Worm (Caenorhabditis elegans): ENCODE data around the gene F07F6.4.

DNA sequence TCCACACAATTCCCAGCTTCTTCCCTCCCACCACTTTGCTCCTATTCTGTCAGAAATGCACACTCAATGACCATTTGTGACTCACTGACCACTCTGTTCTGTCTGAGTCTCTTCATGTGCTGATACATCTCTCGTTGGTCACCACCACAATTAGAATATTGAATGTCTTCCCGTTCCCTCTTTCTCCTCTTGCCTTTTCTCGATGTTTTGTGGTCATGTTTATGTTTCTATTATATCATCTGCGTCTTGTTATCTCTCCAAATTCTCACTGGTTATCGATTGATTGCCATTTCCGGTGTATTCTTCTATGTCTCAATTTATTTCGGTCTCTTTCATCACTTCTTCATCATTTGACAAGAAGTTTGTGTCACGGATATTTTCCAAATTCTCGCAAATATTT, 31.5 kb upstream of the F07F6.4 start:
- TF ChIP-seq K09A11.1 (tag; optimal IDR thresholded peaks at IDR 0.05; ENCODE audit: insufficient read depth) (no peak), syd-9 (tag; optimal IDR thresholded peaks at IDR 0.05) (no peak), sox-4 (tag; optimal IDR thresholded peaks at IDR 0.05) (no peak), pha-4 (tag; optimal IDR thresholded peaks at IDR 0.05) (no peak), ceh-18 (tag; optimal IDR thresholded peaks at IDR 0.05) (no peak), che-1 (tag; optimal IDR thresholded peaks at IDR 0.05) (no peak), dmd-4 (tag; optimal IDR thresholded peaks at IDR 0.05; ENCODE audit: borderline replicate concordance) (no peak)

Data from whole organism, late embryonic.